Worm (Caenorhabditis elegans) whole organism, midembryonic: ENCODE data around the gene algn-2.

Source experiments
- T22C8.4 ChIP-seq: fragments of 200-800 bp; sonication (Bioruptor generic); IDR thresholded peaks from 2 replicates; pipeline ENCODE4 v1.3.6; 2022; ENCODE audit warnings: missing genetic modification characterization, missing compliant biosample characterization
- cog-1 ChIP-seq: sonication (generic microtip); optimal IDR thresholded peaks from 2 replicates; lab custom pipeline; 2016; ENCODE audit warnings: missing genetic modification characterization, missing compliant biosample characterization
- flt-1 ChIP-seq: fragments of 200-800 bp; sonication (Bioruptor generic); IDR thresholded peaks from 2 replicates; pipeline ENCODE4 v1.3.6; 2022; ENCODE audit warnings: missing genetic modification characterization, missing compliant biosample characterization
- klf-2 ChIP-seq: fragments of 200-800 bp; sonication (Bioruptor generic); conservative IDR thresholded peaks from 2 replicates; pipeline ENCODE4 v1.3.6; 2022; ENCODE audit warnings: missing genetic modification reagents, missing genetic modification characterization, missing compliant biosample characterization
- med-1 ChIP-seq: sonication (generic microtip); optimal IDR thresholded peaks from 2 replicates; lab custom pipeline; 2017; ENCODE audit warnings: missing genetic modification characterization, mild to moderate bottlenecking, missing compliant biosample characterization, antibody characterized with exemption, missing genetic modification reagents; ENCODE audit not compliant: insufficient read depth
- ref-1 ChIP-seq: fragments of 200-800 bp; sonication (Bioruptor generic); conservative IDR thresholded peaks from 2 replicates; pipeline ENCODE4 v1.3.6; 2022; ENCODE audit warnings: missing genetic modification reagents, missing genetic modification characterization, missing compliant biosample characterization
- tab-1 ChIP-seq: fragments of 200-800 bp; sonication (Bioruptor generic); IDR thresholded peaks from 2 replicates; pipeline ENCODE4 v1.3.6; 2022; ENCODE audit warnings: missing genetic modification characterization, missing compliant biosample characterization
- ztf-23 ChIP-seq: fragments of 200-800 bp; sonication (Bioruptor generic); IDR thresholded peaks from 2 replicates; pipeline ENCODE4 v1.3.6; 2022; ENCODE audit warnings: missing genetic modification reagents, missing genetic modification characterization, missing compliant biosample characterization
- ztf-29 ChIP-seq: fragments of 200-800 bp; sonication (Bioruptor generic); IDR thresholded peaks from 2 replicates; pipeline ENCODE4 v1.3.6; 2022; ENCODE audit warnings: missing genetic modification reagents, missing genetic modification characterization, missing compliant biosample characterization

The algn-2 gene

DNA sequence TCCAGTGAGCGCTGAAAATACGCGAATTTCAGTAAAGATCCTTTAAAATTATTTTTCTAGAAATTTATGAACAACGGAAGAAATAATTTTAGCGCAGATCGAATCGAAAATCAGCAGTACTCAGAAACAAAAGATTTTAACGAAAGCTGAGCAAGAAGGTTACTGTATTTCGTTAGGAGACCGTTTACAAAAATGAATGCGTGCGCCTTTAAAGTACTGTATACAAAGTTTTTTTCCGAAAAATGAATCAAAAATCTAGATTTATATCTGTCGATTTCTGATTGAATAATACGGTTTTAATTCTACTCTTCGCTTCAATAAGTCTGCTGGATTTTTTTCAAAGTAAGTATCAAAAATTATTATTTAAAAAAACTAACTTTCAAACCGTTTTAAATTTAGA is 39.0 kb downstream of the algn-2 start, which contains the start of the genes EEED8.14 and EEED8.3:
EEED8.14 (minus strand) TSS at position 13 of the 400 bp plus-strand sequence.
EEED8.3 (plus strand) TSS at position 237 of the 400 bp plus-strand sequence.
- TF ChIP-seq flt-1: no peak
- no peak for TF ChIP-seq ztf-29 (GFP tag; lab: Robert Waterston, UW)
- TF ChIP-seq klf-2 (GFP tag; lab: Robert Waterston, UW): no peak
- no peak for TF ChIP-seq med-1 (GFP tag; lab: Kevin White, UChicago)
- TF ChIP-seq tab-1 (GFP tag; lab: Robert Waterston, UW): no peak
- TF ChIP-seq cog-1: no peak
- no peak for TF ChIP-seq ref-1 (GFP tag; lab: Robert Waterston, UW)
- no peak for TF ChIP-seq T22C8.4 (GFP tag; lab: Robert Waterston, UW)
- no peak for TF ChIP-seq ztf-23 (GFP tag; lab: Robert Waterston, UW)

DNA sequence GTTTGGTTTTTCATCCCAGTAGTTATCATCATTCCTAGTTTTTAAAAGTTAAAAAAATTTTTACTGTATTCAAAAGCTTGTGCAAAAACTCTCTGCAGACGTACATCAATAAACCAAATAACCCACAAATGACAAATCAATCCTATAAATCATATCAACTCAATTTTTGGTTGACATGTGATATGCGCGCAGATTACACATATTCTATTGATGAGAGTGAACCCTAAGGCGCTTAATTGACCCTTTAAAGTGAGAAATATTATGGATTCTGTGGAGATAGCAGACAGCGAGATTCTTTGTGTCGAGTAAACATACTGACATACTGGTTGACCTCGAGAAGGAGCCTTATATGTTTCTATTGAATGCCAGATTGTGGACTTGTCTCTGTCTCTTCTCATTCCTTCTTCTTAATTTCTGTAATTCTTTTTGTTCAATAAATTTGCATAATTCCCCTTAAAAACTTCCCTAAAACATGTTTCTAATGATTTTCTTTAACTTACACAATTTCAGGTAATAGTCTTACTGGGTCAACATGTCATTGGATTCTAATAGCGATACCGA is 41.2 kb downstream of the algn-2 start, which contains the start of gene EEED8.2:
EEED8.2 (plus strand) TSS at position 511 of the 561 bp plus-strand sequence.
- TF ChIP-seq flt-1 (no peak), cog-1 (peak; percentile 11)

ce11 chrII:5417905-5418304 is 42.8 kb downstream of the algn-2 start:
- no peak for TF ChIP-seq flt-1
- TF ChIP-seq klf-2 (GFP tag; lab: Robert Waterston, UW): no peak
- no peak for TF ChIP-seq cog-1
- TF ChIP-seq ztf-29 (GFP tag; lab: Robert Waterston, UW): no peak
- no peak for TF ChIP-seq tab-1 (GFP tag; lab: Robert Waterston, UW)
- TF ChIP-seq med-1 (GFP tag; lab: Kevin White, UChicago): no peak
- no peak for TF ChIP-seq T22C8.4 (GFP tag; lab: Robert Waterston, UW)
- no peak for TF ChIP-seq ref-1 (GFP tag; lab: Robert Waterston, UW)
- no peak for TF ChIP-seq ztf-23 (GFP tag; lab: Robert Waterston, UW)

ce11 chrII:5418317-5418716 is 43.2 kb downstream of the algn-2 start:
- TF ChIP-seq tab-1 (GFP tag; lab: Robert Waterston, UW): no peak
- TF ChIP-seq flt-1: 0 out of 2 replicates have a peak, but pooled peaks have one; percentile 36

DNA sequence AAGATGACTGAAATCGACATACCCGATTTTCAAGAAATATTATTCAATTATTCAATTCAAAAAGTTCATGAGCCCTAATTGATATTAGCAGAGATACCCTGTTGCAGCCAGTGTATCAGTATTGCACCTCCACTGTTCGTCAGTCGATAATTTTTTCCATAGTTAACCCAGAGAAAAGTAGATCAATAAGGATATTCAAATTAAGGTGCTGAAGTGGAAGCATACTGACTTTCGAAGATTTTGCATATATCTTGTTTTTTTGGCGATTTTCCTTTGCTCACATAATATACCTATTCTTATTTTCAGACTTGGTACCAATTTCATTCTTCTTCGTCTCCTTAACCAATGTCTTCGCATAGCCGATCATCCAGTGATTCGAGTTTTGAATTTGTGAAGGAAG is 43.9 kb downstream of the algn-2 start, which contains the start of gene EEED8.15:
EEED8.15 (plus strand) TSS at position 301 of the 400 bp plus-strand sequence.
- TF ChIP-seq ztf-23 (GFP tag; lab: Robert Waterston, UW): no peak

DNA sequence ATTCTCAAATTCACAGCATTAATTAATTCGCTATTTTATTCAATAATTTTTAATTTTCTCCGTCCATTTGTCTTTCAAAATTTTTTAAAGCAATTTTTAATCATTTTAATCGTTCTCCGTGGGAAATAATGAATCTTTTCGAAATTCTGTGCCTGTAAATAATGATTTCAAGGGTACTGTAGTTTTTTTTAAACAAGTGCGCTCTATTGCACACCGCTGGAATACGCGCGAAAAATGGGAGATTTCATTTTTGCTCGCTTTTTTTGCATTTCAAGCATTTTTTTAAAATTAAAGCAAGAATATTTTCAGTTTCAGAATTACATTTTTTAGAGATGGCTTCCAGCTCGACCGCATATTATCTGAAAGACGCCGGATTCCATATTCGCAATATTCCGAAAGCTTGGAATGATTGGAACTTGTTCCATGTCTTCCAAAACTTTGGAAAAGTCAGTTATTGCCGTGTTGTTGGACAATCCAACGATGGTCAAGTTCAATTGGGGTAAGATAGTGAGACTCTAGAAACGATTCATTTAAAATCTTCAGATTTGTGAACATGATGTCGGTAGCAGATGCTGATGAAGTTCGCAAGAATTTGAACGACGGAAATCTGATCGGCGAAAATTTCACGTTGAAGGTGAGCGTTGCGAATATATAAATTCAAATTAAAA is 46.0 kb downstream of the algn-2 start, which contains the start of gene tofu-6:
tofu-6 (plus strand) TSS at position 302 of the 668 bp plus-strand sequence.
- TF ChIP-seq klf-2 (GFP tag; lab: Robert Waterston, UW) (no peak), ztf-29 (GFP tag; lab: Robert Waterston, UW) (no peak), flt-1 (no peak), T22C8.4 (GFP tag; lab: Robert Waterston, UW) (no peak), cog-1 (no peak), tab-1 (GFP tag; lab: Robert Waterston, UW) (no peak), med-1 (GFP tag; lab: Kevin White, UChicago) (no peak), ztf-23 (GFP tag; lab: Robert Waterston, UW) (no peak), ref-1 (GFP tag; lab: Robert Waterston, UW) (no peak)

DNA sequence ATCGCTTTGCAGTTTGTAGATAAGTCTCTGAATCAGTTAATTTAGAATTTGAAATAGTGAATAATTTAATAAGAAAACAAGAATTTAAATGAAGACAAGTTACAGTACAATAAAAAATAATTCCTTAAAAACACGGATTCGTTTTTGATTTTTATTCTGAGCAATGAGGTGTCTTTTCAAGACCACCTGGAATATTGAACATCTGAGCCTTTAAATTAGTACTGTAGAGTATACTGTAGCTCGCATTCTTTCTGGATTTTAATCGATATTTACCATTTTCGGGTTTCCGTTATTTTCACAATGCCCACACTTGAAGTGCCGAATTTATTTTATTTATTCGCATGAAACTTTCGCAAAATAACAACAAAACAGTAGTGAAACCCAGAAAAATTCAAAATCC is 48.8 kb downstream of the algn-2 start, which contains the start of gene F07F6.7:
F07F6.7 (minus strand) TSS at position 27 of the 400 bp plus-strand sequence.
- no peak for TF ChIP-seq T22C8.4 (GFP tag; lab: Robert Waterston, UW)
- TF ChIP-seq ztf-23 (GFP tag; lab: Robert Waterston, UW): no peak
- no peak; the same call in 1 of the 2 replicates for TF ChIP-seq flt-1
- TF ChIP-seq med-1 (GFP tag; lab: Kevin White, UChicago): no peak
- no peak for TF ChIP-seq ref-1 (GFP tag; lab: Robert Waterston, UW)
- TF ChIP-seq cog-1: no peak
- no peak for TF ChIP-seq ztf-29 (GFP tag; lab: Robert Waterston, UW)

DNA sequence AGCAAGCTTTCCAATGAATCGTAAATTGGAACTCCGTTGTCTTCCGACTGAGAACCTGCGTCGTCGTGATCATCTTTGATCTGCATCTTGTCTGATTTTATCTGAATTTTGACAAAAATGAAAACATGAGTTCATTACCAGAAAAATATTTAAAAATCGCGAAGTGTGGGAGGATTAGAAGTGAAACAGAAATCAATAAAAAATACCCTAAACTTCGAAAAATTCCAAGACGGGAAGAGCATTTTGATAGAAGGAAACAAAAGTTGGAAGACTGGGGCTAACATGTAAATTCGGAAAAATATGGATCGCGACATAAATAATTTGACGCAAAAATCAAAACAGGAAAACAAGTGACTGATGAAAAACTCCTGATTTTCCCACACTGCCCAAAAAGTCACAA is 50.6 kb downstream of the algn-2 start, which contains the start of gene F07F6.8:
F07F6.8 (minus strand) TSS at position 101 of the 400 bp plus-strand sequence.
- TF ChIP-seq flt-1: no peak
- TF ChIP-seq cog-1: no peak
- no peak for TF ChIP-seq klf-2 (GFP tag; lab: Robert Waterston, UW)
- no peak for TF ChIP-seq tab-1 (GFP tag; lab: Robert Waterston, UW)

DNA sequence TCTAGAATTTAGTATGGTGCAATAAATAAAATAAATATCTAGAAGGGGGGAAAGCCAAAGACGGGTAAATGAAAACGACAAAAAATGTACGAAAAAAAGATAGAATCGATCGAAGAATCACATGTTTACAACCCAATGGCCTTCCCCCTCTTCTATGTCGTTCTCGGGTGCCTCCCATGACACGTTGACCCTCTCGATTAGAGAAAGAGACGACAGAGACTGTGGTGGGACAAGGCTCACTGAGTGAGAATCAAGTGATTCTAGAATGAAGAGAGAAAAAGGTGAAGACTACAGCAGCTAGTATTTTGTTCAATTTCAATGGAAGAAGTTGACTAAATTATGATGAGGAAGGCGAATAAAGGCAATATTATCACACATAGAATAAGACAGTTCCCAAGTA is 51.0 kb downstream of the algn-2 start:
- TF ChIP-seq ztf-29 (GFP tag; lab: Robert Waterston, UW): no peak
- TF ChIP-seq klf-2 (GFP tag; lab: Robert Waterston, UW): no peak
- no peak for TF ChIP-seq med-1 (GFP tag; lab: Kevin White, UChicago)
- TF ChIP-seq cog-1: peak; percentile 17
- TF ChIP-seq ztf-23 (GFP tag; lab: Robert Waterston, UW): 0 out of 2 replicates have a peak, but pooled peaks have one; percentile 54
- TF ChIP-seq ref-1 (GFP tag; lab: Robert Waterston, UW): no peak
- TF ChIP-seq tab-1 (GFP tag; lab: Robert Waterston, UW): no peak
- no peak for TF ChIP-seq T22C8.4 (GFP tag; lab: Robert Waterston, UW)
- TF ChIP-seq flt-1: no peak

- TF ChIP-seq T22C8.4 (GFP tag; lab: Robert Waterston, UW): no peak
- no peak for TF ChIP-seq tab-1 (GFP tag; lab: Robert Waterston, UW)
- no peak for TF ChIP-seq klf-2 (GFP tag; lab: Robert Waterston, UW)
- no peak for TF ChIP-seq ref-1 (GFP tag; lab: Robert Waterston, UW)
These were observed 51.4 kb downstream of the algn-2 start for ce11 chrII:5426470-5426869.
